Worm (Caenorhabditis elegans) whole organism, L3 larva: ENCODE results near the gene acs-10.
A peak's percentile ranks its signal among the peaks of the same experiment; 100 is the strongest.

Experiments used
- R02D3.7 ChIP-seq: fragments of 150-350 bp; optimal IDR thresholded peaks from 2 replicates; lab custom pipeline; 2014; ENCODE audit warnings: missing biosample characterization, missing genetic modification characterization
- ZK546.5 ChIP-seq: sonication (generic microtip); optimal IDR thresholded peaks from 2 replicates; lab custom pipeline; 2017; ENCODE audit warnings: missing biosample characterization, missing genetic modification characterization
- ama-1 ChIP-seq: fragments of 150-350 bp; optimal IDR thresholded peaks from 2 replicates; lab custom pipeline; 2018
- ceh-16 ChIP-seq: sonication (generic microtip); optimal IDR thresholded peaks from 2 replicates; lab custom pipeline; 2017; ENCODE audit warnings: missing biosample characterization, missing genetic modification characterization
- ceh-28 ChIP-seq: fragments of 150-350 bp; optimal IDR thresholded peaks from 2 replicates; lab custom pipeline; 2014; ENCODE audit warnings: missing biosample characterization, missing genetic modification reagents, missing genetic modification characterization
- ceh-82 ChIP-seq: fragments of 150-350 bp; optimal IDR thresholded peaks from 2 replicates; lab custom pipeline; 2014; ENCODE audit warnings: missing biosample characterization, missing genetic modification characterization
- ceh-9 ChIP-seq: sonication (generic microtip); optimal IDR thresholded peaks from 2 replicates; lab custom pipeline; 2018; ENCODE audit warnings: missing biosample characterization, missing genetic modification characterization
- daf-12 ChIP-seq: fragments of 150-350 bp; optimal IDR thresholded peaks from 2 replicates; lab custom pipeline; 2014; ENCODE audit warnings: missing biosample characterization, missing genetic modification reagents, missing genetic modification characterization
- egl-27 ChIP-seq: sonication (generic microtip); optimal IDR thresholded peaks from 4 replicates; lab custom pipeline; 2017; ENCODE audit warnings: missing biosample characterization, missing genetic modification reagents, missing genetic modification characterization
- egl-5 ChIP-seq: fragments of 150-350 bp; optimal IDR thresholded peaks from 2 replicates; lab custom pipeline; 2017; ENCODE audit warnings: missing biosample characterization, missing genetic modification reagents, missing genetic modification characterization, inconsistent platforms
- elt-2 ChIP-seq: sonication (generic microtip); optimal IDR thresholded peaks from 2 replicates; lab custom pipeline; 2016; ENCODE audit warnings: missing genetic modification reagents, mild to moderate bottlenecking, missing genetic modification characterization, missing compliant biosample characterization
- elt-3 ChIP-seq, 3 experiments: fragments of 150-350 bp in 1 of 3; sonication (generic microtip) in 2 of 3; optimal IDR thresholded peaks; 2 replicates in 2 of 3; 4 replicates in 1 of 3; lab custom pipeline; 2014 to 2017; ENCODE audit warnings: missing biosample characterization in 3 of 3, missing genetic modification characterization in 3 of 3
- eor-1 ChIP-seq, 2 experiments: fragments of 150-350 bp; optimal IDR thresholded peaks; 2 replicates each; lab custom pipeline; 2014 to 2018; ENCODE audit warnings: missing biosample characterization in 2 of 2, missing genetic modification characterization in 2 of 2
- fkh-2 ChIP-seq: fragments of 150-350 bp; optimal IDR thresholded peaks from 2 replicates; lab custom pipeline; 2014; ENCODE audit warnings: missing biosample characterization, missing genetic modification reagents, missing genetic modification characterization
- fos-1 ChIP-seq: fragments of 150-350 bp; optimal IDR thresholded peaks from 2 replicates; lab custom pipeline; 2014; ENCODE audit warnings: missing biosample characterization, missing genetic modification characterization
- hmg-11 ChIP-seq: sonication (generic microtip); optimal IDR thresholded peaks from 2 replicates; lab custom pipeline; 2016; ENCODE audit warnings: missing genetic modification characterization, missing compliant biosample characterization
- jun-1 ChIP-seq: fragments of 150-350 bp; optimal IDR thresholded peaks from 2 replicates; lab custom pipeline; 2014; ENCODE audit warnings: missing biosample characterization, missing genetic modification reagents, missing genetic modification characterization
- lin-15B ChIP-seq: fragments of 150-350 bp; optimal IDR thresholded peaks from 2 replicates; lab custom pipeline; 2014; ENCODE audit warnings: missing biosample characterization, missing genetic modification characterization
- lin-39 ChIP-seq: fragments of 150-350 bp; optimal IDR thresholded peaks from 2 replicates; lab custom pipeline; 2018; ENCODE audit warnings: missing biosample characterization, missing genetic modification reagents, missing genetic modification characterization
- lsy-12 ChIP-seq: sonication (generic microtip); optimal IDR thresholded peaks from 2 replicates; lab custom pipeline; 2016; ENCODE audit warnings: mild to moderate bottlenecking, missing genetic modification characterization, missing compliant biosample characterization
- mdl-1 ChIP-seq: fragments of 150-350 bp; optimal IDR thresholded peaks from 2 replicates; lab custom pipeline; 2014; ENCODE audit warnings: missing biosample characterization, missing genetic modification characterization
- mml-1 ChIP-seq: fragments of 150-350 bp; sonication (generic microtip); optimal IDR thresholded peaks from 3 replicates; lab custom pipeline; 2014; ENCODE audit warnings: missing biosample characterization, missing genetic modification characterization
- nfya-1 ChIP-seq: sonication (generic microtip); optimal IDR thresholded peaks from 2 replicates; lab custom pipeline; 2017; ENCODE audit warnings: missing genetic modification characterization, mild to moderate bottlenecking, missing compliant biosample characterization, antibody characterized with exemption, moderate library complexity; ENCODE audit not compliant: insufficient read depth
- nhr-11 ChIP-seq: fragments of 150-350 bp; optimal IDR thresholded peaks from 2 replicates; lab custom pipeline; 2014; ENCODE audit warnings: missing biosample characterization, missing genetic modification characterization
- nhr-12 ChIP-seq: fragments of 150-350 bp; optimal IDR thresholded peaks from 2 replicates; lab custom pipeline; 2014; ENCODE audit warnings: missing biosample characterization, missing genetic modification characterization
- nhr-23 ChIP-seq: fragments of 150-350 bp; optimal IDR thresholded peaks from 2 replicates; lab custom pipeline; 2014; ENCODE audit warnings: missing biosample characterization, missing genetic modification reagents, missing genetic modification characterization
- nhr-237 ChIP-seq: fragments of 150-350 bp; optimal IDR thresholded peaks from 2 replicates; lab custom pipeline; 2014; ENCODE audit warnings: missing biosample characterization, missing genetic modification characterization
- nhr-25 ChIP-seq: sonication (generic microtip); optimal IDR thresholded peaks from 2 replicates; lab custom pipeline; 2017; ENCODE audit warnings: missing biosample characterization, missing genetic modification characterization
- nhr-28 ChIP-seq: fragments of 150-350 bp; optimal IDR thresholded peaks from 2 replicates; lab custom pipeline; 2014; ENCODE audit warnings: missing biosample characterization, missing genetic modification characterization
- nhr-43 ChIP-seq: sonication (generic microtip); optimal IDR thresholded peaks from 2 replicates; lab custom pipeline; 2016; ENCODE audit warnings: mild to moderate bottlenecking, missing genetic modification characterization, missing compliant biosample characterization; ENCODE audit not compliant: poor library complexity, severe bottlenecking
- nhr-76 ChIP-seq: fragments of 150-350 bp; sonication (generic microtip); optimal IDR thresholded peaks from 5 replicates; lab custom pipeline; 2014; ENCODE audit warnings: missing biosample characterization, missing genetic modification characterization
- nhr-77 ChIP-seq: fragments of 150-350 bp; optimal IDR thresholded peaks from 2 replicates; lab custom pipeline; 2014; ENCODE audit warnings: missing biosample characterization, missing genetic modification characterization
- pha-4 ChIP-seq: fragments of 150-350 bp; optimal IDR thresholded peaks from 2 replicates; lab custom pipeline; 2014; ENCODE audit warnings: missing biosample characterization, missing genetic modification reagents, missing genetic modification characterization
- sea-2 ChIP-seq: fragments of 150-350 bp; sonication (generic microtip); optimal IDR thresholded peaks from 4 replicates; lab custom pipeline; 2014; ENCODE audit warnings: missing biosample characterization, missing genetic modification reagents, missing genetic modification characterization
- tbx-2 ChIP-seq: sonication (generic microtip); optimal IDR thresholded peaks from 2 replicates; lab custom pipeline; 2016; ENCODE audit warnings: mild to moderate bottlenecking, missing genetic modification characterization, missing compliant biosample characterization
- unc-39 ChIP-seq: sonication (generic microtip); optimal IDR thresholded peaks from 4 replicates; lab custom pipeline; 2017; ENCODE audit warnings: missing biosample characterization, missing genetic modification characterization
- zag-1 ChIP-seq: fragments of 150-350 bp; optimal IDR thresholded peaks from 2 replicates; lab custom pipeline; 2014; ENCODE audit warnings: missing biosample characterization, missing genetic modification characterization
- ztf-11 ChIP-seq: fragments of 150-350 bp; optimal IDR thresholded peaks from 2 replicates; lab custom pipeline; 2014; ENCODE audit warnings: missing biosample characterization, missing genetic modification characterization

The acs-10 gene

DNA sequence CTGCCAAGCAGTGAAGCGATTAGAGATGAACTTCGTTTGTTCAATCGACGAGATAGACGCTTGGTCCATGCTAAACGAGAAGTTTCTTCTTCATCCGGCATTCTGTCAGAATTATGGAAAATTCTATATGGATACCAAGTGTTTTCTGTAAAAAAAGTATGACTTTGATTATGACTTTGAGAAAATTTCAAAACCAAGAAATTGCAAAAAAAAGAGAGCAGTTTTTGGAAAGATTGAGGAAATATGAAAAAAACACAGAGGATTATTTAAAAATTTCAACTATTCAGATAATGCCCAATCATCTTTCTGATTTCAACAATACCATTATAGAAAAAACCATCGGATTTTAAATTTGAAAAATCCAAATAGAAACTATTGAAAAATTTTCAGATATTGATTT is 1.0 kb upstream of the acs-10 start, which contains the start of gene par-1:
TSS of gene par-1 (minus strand) at position 101 of the 400 bp plus-strand sequence.
- TF ChIP-seq ama-1 (lab: Kevin White, UChicago) (no peak), eor-1 (tag; optimal IDR thresholded peaks at IDR 0.05; lab: Kevin White, UChicago) (no peak), ceh-9 (tag; lab: Kevin White, UChicago) (no peak), elt-3 (tag; optimal IDR thresholded peaks at IDR 0.05; lab: Kevin White, UChicago) (no peak), unc-39 (no peak), mml-1 (tag; lab: Kevin White, UChicago) (no peak), nhr-76 (tag; lab: Kevin White, UChicago) (no peak), nhr-43 (tag; lab: Kevin White, UChicago) (no peak), fos-1 (tag; lab: Kevin White, UChicago) (no peak), nhr-28 (tag; lab: Kevin White, UChicago) (no peak)

DNA sequence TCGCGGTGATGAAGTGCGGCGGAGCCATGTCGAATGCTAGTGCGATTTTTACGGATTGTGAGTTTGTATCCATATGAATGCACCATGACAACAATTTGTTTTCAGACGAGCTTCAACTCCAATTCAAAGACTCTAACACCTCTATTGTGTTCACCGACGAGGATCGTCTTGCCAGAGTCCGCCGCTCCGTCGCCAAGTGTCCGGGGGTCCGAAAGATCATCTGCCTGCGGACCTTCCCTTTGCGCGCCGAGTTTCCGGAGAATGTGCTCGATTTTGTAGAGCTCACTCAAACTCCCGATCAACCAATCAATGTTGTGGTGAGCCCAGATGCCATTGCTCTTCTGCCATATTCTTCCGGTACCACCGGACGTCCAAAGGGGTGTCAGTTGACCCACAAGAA is 815 bp downstream of the acs-10 start:
- TF ChIP-seq nhr-11 (tag; lab: Kevin White, UChicago) (no peak), ceh-82 (tag; lab: Kevin White, UChicago) (no peak), daf-12 (tag; lab: Kevin White, UChicago) (no peak), unc-39 (no peak), nhr-25 (tag; lab: Kevin White, UChicago) (no peak), egl-5 (tag; lab: Kevin White, UChicago) (no peak), hmg-11 (tag; lab: Kevin White, UChicago) (no peak), nhr-43 (tag; lab: Kevin White, UChicago) (no peak), ceh-28 (no peak), eor-1 (tag; optimal IDR thresholded peaks at IDR 0.05; lab: Kevin White, UChicago) (no peak), lsy-12 (tag; lab: Kevin White, UChicago) (no peak), R02D3.7 (no peak), ama-1 (lab: Kevin White, UChicago) (no peak), nhr-76 (tag; lab: Kevin White, UChicago) (no peak), nhr-23 (tag; lab: Kevin White, UChicago) (no peak)

DNA sequence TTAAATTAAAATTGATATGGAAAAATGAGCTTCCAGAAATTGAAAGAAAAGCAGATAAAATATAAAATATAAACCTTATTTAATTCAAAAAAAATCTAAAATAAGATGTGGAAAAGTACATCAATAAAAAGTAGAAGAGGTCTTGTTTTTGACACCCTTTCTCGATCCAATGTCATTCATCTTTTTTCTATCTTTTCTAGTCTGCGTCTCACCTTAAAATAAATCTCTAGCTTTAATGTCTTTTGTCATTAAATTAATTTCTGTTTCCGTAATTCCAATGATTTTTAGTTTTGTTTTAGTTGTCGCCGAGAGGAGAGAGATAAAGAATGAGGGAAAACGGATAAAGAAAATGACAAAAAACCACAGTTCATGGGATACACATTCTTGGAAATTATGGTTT is 2.8 kb downstream of the acs-10 start:
- TF ChIP-seq egl-27 (tag; lab: Kevin White, UChicago) = no peak
- no peak for TF ChIP-seq lsy-12 (tag; lab: Kevin White, UChicago)
- TF ChIP-seq R02D3.7 = no peak
- TF ChIP-seq pha-4 (tag; lab: Kevin White, UChicago) = no peak
- TF ChIP-seq ama-1 (lab: Kevin White, UChicago) = no peak
- TF ChIP-seq nhr-12 (tag; lab: Kevin White, UChicago) = no peak
- TF ChIP-seq nhr-77 (tag; lab: Kevin White, UChicago) = no peak
- no peak for TF ChIP-seq nhr-25 (tag; lab: Kevin White, UChicago)
- TF ChIP-seq eor-1 (tag; optimal IDR thresholded peaks at IDR 0.05; lab: Kevin White, UChicago) = no peak
- TF ChIP-seq nhr-28 (tag; lab: Kevin White, UChicago) = no peak
- no peak for TF ChIP-seq lin-39
- TF ChIP-seq ceh-16 (tag; lab: Kevin White, UChicago) = no peak
- no peak for TF ChIP-seq tbx-2
- no peak for TF ChIP-seq elt-2
- TF ChIP-seq ceh-28 = no peak
- no peak for TF ChIP-seq jun-1 (tag; lab: Kevin White, UChicago)
- no peak for TF ChIP-seq mdl-1 (tag; lab: Kevin White, UChicago)
- no peak for TF ChIP-seq ceh-82 (tag; lab: Kevin White, UChicago)
- no peak for TF ChIP-seq hmg-11 (tag; lab: Kevin White, UChicago)
- TF ChIP-seq mml-1 (tag; lab: Kevin White, UChicago) = no peak
- TF ChIP-seq, all 47 proteins: peak for 0

DNA sequence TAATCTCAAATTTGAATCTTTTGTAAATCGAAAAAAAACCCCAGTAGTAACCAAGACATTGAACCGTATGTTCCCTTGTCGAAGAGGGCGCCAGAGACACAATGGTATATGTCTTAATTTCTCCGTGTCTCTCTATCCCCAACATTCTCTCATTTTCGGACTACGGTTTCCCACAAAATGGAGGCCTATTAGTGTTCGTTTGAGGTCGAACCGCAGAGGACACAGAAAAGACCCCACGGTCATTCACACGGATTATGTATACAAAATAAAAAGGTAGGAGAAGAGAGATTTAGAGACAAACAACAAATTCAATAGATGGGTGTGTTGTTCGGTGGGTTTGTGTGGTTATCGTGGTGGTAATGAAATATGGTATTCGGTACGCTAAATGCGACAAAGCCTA is 4.7 kb downstream of the acs-10 start:
- TF ChIP-seq ZK546.5 (tag; lab: Kevin White, UChicago) (no peak), nhr-237 (tag; lab: Kevin White, UChicago) (no peak), nhr-77 (tag; lab: Kevin White, UChicago) (no peak), nhr-25 (tag; lab: Kevin White, UChicago) (peak; percentile 69), lin-39 (no peak), pha-4 (tag; lab: Kevin White, UChicago) (no peak), nfya-1 (tag; lab: Kevin White, UChicago) (no peak)

DNA sequence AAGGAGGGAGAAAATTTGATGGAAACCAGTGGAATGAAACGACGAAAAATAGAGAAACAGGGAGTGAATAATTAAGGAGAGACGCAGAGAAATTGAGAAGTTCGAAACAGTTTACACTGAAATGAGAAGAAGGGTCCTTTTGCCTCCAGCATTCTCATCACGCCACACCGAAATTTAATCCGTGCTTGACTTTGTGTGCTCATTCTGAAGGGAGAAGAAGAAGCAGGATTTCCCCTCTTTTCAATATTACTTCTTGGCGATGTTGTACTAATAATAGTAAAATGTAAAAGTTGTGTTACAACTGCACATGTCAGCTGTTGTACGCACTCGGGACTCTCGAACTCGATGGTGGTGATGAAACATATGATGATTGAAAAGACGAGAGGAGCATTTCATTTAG is 7.3 kb downstream of the acs-10 start:
- no peak for TF ChIP-seq ceh-82 (tag; lab: Kevin White, UChicago)
- no peak for TF ChIP-seq nhr-43 (tag; lab: Kevin White, UChicago)
- TF ChIP-seq ZK546.5 (tag; lab: Kevin White, UChicago) = no peak
- no peak for TF ChIP-seq ztf-11 (tag; lab: Kevin White, UChicago)
- no peak for TF ChIP-seq fkh-2
- no peak for TF ChIP-seq R02D3.7
- no peak for TF ChIP-seq zag-1 (tag; lab: Kevin White, UChicago)
- no peak for TF ChIP-seq daf-12 (tag; lab: Kevin White, UChicago)
- no peak for TF ChIP-seq nhr-28 (tag; lab: Kevin White, UChicago)
- no peak for TF ChIP-seq nhr-25 (tag; lab: Kevin White, UChicago)
- no peak for TF ChIP-seq nhr-12 (tag; lab: Kevin White, UChicago)
- TF ChIP-seq ceh-28 = no peak
- no peak for TF ChIP-seq lin-15B (tag; lab: Kevin White, UChicago)
- no peak for TF ChIP-seq nhr-237 (tag; lab: Kevin White, UChicago)
- no peak for TF ChIP-seq elt-3 (tag; optimal IDR thresholded peaks at IDR 0.05; lab: Kevin White, UChicago)
- TF ChIP-seq nhr-11 (tag; lab: Kevin White, UChicago) = no peak
- TF ChIP-seq sea-2 = no peak
- no peak for TF ChIP-seq ceh-9 (tag; lab: Kevin White, UChicago)
- TF ChIP-seq elt-2 = no peak
